Worm (Caenorhabditis elegans): ENCODE results near the gene T04H1.13.

The T04H1.13 gene

DNA sequence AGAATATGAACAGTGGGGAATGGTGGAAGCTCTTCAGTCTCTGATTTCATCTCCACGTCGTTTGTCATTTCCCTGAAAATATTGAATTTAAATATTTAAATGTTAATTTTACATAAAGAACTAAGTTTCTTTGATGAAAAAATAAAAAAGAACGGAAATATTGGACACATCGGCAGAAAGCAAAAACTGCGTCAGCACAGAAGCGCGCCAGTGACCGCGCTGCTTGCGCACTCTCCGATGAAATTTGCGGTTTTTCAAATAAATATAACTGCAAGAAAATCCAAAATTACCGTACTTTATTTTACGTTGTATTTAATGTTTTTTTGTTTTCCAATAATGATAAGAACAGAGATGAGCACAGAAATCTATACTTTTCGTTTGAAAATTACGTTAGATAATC lies 46.8 kb upstream of the T04H1.13 start, which contains the start of the genes srpa-68 and srh-16 (continued):
- TF ChIP-seq php-3 (GFP tag; IDR thresholded peaks at IDR 0.05) (no peak), skn-1 (tag; optimal IDR thresholded peaks at IDR 0.05) (no peak), T20F7.1 (GFP tag; optimal IDR thresholded peaks at IDR 0.05) (peak; percentile 86), hlh-30 (tag; optimal IDR thresholded peaks at IDR 0.05; ENCODE audit: insufficient read depth) (peak; percentile 80), F26F4.8 (GFP tag; conservative IDR thresholded peaks at IDR 0.05) (no peak), egl-43 (GFP tag; IDR thresholded peaks at IDR 0.05) (0 out of 2 replicates have a peak, but pooled peaks have one; percentile 53), dpl-1 (GFP tag; optimal IDR thresholded peaks at IDR 0.05) (peak; percentile 99), lin-15B (tag; optimal IDR thresholded peaks at IDR 0.05) (peak; percentile 37), aha-1 (tag) (peak; percentile 97), jun-1 (tag; optimal IDR thresholded peaks at IDR 0.05) (peak; percentile 57), madf-5 (GFP tag; IDR thresholded peaks at IDR 0.05) (no peak), lin-39 (tag; optimal IDR thresholded peaks at IDR 0.05) (no peak), ceh-32 (tag; optimal IDR thresholded peaks at IDR 0.05; ENCODE audit: poor library complexity) (peak; percentile 26), ztf-7 (tag; optimal IDR thresholded peaks at IDR 0.05) (peak; percentile 74), saeg-2 (GFP tag; IDR thresholded peaks at IDR 0.05) (no peak), hlh-11 (tag; optimal IDR thresholded peaks at IDR 0.05) (peak; percentile 80), set-16 (GFP tag; IDR thresholded peaks at IDR 0.05) (no peak), arid-1 (GFP tag; conservative IDR thresholded peaks at IDR 0.05) (peak; percentile 88), Y105C5A.15 (GFP tag; IDR thresholded peaks at IDR 0.05) (no peak), zfp-3 (GFP tag; conservative IDR thresholded peaks at IDR 0.05) (no peak), pqm-1 (tag; optimal IDR thresholded peaks at IDR 0.05) (peak; percentile 28), attf-4 (tag; optimal IDR thresholded peaks at IDR 0.05) (no peak), rbr-2 (tag; optimal IDR thresholded peaks at IDR 0.05) (peak; percentile 89), mdt-29 (GFP tag; IDR thresholded peaks at IDR 0.05) (0 out of 2 replicates have a peak, but pooled peaks have one; percentile 26), nhr-25 (tag; optimal IDR thresholded peaks at IDR 0.05; ENCODE audit: borderline replicate concordance, insufficient read depth) (no peak), ama-1 (optimal IDR thresholded peaks at IDR 0.05) (no peak), sdz-12 (GFP tag; optimal IDR thresholded peaks at IDR 0.05) (no peak), snpc-1.2 (GFP tag; IDR thresholded peaks at IDR 0.05) (peak; percentile 61; the same call in 1 of the 2 replicates), dve-1 (tag; optimal IDR thresholded peaks at IDR 0.05; ENCODE audit: insufficient read depth) (peak; percentile 88), ceh-44 (GFP tag; IDR thresholded peaks at IDR 0.05) (no peak), lsy-2 (tag; optimal IDR thresholded peaks at IDR 0.05) (peak; percentile 22 to 94), gei-8 (GFP tag; optimal IDR thresholded peaks at IDR 0.05) (no peak), D1046.2 (GFP tag; IDR thresholded peaks at IDR 0.05) (0 out of 2 replicates have a peak, but pooled peaks have one; percentile 67), mxl-3 (GFP tag; optimal IDR thresholded peaks at IDR 0.05) (no peak), Y75B8A.6 (GFP tag; IDR thresholded peaks at IDR 0.05) (no peak), tag-97 (GFP tag; IDR thresholded peaks at IDR 0.05) (no peak), ztf-11 (tag; optimal IDR thresholded peaks at IDR 0.05) (no peak), nhr-77 (tag; optimal IDR thresholded peaks at IDR 0.05) (peak; percentile 37), duxl-1 (tag; optimal IDR thresholded peaks at IDR 0.05; ENCODE audit: poor library complexity) (peak; percentile 87), mxl-2 (GFP tag; conservative IDR thresholded peaks at IDR 0.05) (no peak), ceh-82 (tag; optimal IDR thresholded peaks at IDR 0.05) (no peak), unc-130 (GFP tag; optimal IDR thresholded peaks at IDR 0.05) (peak; percentile 59), spr-1 (tag; optimal IDR thresholded peaks at IDR 0.05) (peak; percentile 81), nhr-42 (GFP tag; IDR thresholded peaks at IDR 0.05) (0 out of 2 replicates have a peak, but pooled peaks have one; percentile 44), zip-11 (GFP tag; IDR thresholded peaks at IDR 0.05) (no peak), hmg-1.1 (GFP tag; IDR thresholded peaks at IDR 0.05) (peak; percentile 86), egl-27 (tag; optimal IDR thresholded peaks at IDR 0.05) (no peak), spr-3 (GFP tag; optimal IDR thresholded peaks at IDR 0.05) (peak; percentile 17), unc-62 (GFP tag; optimal IDR thresholded peaks at IDR 0.05 in 1 of 2) (no peak), unc-62 (tag; optimal IDR thresholded peaks at IDR 0.05) (no peak), mep-1 (tag; optimal IDR thresholded peaks at IDR 0.05) (peak; percentile 90), ctbp-1 (GFP tag; IDR thresholded peaks at IDR 0.05) (peak; percentile 67)

All from whole organism, L4 larva.